Fruit fly (Drosophila melanogaster) whole organism, prepupa: ENCODE results near the gene CG7806.
A peak's percentile ranks its signal among the peaks of the same experiment; 100 is the strongest.

ENCODE experiments used
- Blimp-1 ChIP-seq: fragments of 200-800 bp; sonication (Bioruptor generic); optimal IDR thresholded peaks from 3 replicates; lab custom pipeline; 2017; ENCODE audit warnings: missing biosample characterization, missing genetic modification characterization, mild to moderate bottlenecking, moderate library complexity, missing genetic modification reagents
- CG10669 ChIP-seq: fragments of 200-800 bp; sonication (Bioruptor generic); optimal IDR thresholded peaks from 3 replicates; lab custom pipeline; 2018; ENCODE audit warnings: missing biosample characterization, mild to moderate bottlenecking, missing genetic modification characterization, moderate library complexity
- CG11294 ChIP-seq: fragments of 200-800 bp; sonication (Bioruptor generic); IDR thresholded peaks from 2 replicates; pipeline ENCODE4 v1.3.6; 2022; ENCODE audit warnings: missing biosample characterization, missing genetic modification characterization
- CG11762 ChIP-seq: fragments of 200-800 bp; sonication (Bioruptor generic); optimal IDR thresholded peaks from 3 replicates; lab custom pipeline; 2016; ENCODE audit warnings: missing biosample characterization, missing genetic modification characterization; ENCODE audit not compliant: insufficient read depth
- CG11902 ChIP-seq: fragments of 200-800 bp; sonication (Bioruptor generic); optimal IDR thresholded peaks from 3 replicates; lab custom pipeline; 2016; ENCODE audit warnings: missing biosample characterization, missing genetic modification characterization
- CG15336 ChIP-seq: fragments of 200-800 bp; sonication (Bioruptor generic); IDR thresholded peaks from 2 replicates; pipeline ENCODE4 v1.3.6; 2022; ENCODE audit warnings: missing biosample characterization, missing genetic modification characterization
- CG1621 ChIP-seq: fragments of 200-800 bp; sonication (Bioruptor generic); optimal IDR thresholded peaks from 3 replicates; lab custom pipeline; 2018; ENCODE audit warnings: missing biosample characterization, mild to moderate bottlenecking, missing genetic modification characterization
- CG3032 ChIP-seq: fragments of 200-800 bp; optimal IDR thresholded peaks from 2 replicates; lab custom pipeline; 2019; ENCODE audit warnings: missing biosample characterization, mild to moderate bottlenecking, missing genetic modification characterization, moderate library complexity
- CG31627 ChIP-seq: fragments of 200-800 bp; sonication (Bioruptor generic); optimal IDR thresholded peaks from 3 replicates; lab custom pipeline; 2016; ENCODE audit warnings: missing biosample characterization, missing genetic modification characterization
- CG32006 ChIP-seq: fragments of 200-800 bp; sonication (Bioruptor generic); optimal IDR thresholded peaks from 3 replicates; lab custom pipeline; 2017; ENCODE audit warnings: missing biosample characterization, mild to moderate bottlenecking, missing genetic modification characterization
- CG34406 ChIP-seq: fragments of 200-800 bp; sonication (Bioruptor generic); optimal IDR thresholded peaks from 3 replicates; lab custom pipeline; 2016; ENCODE audit warnings: missing biosample characterization, missing genetic modification characterization
- CG3919 ChIP-seq: fragments of 200-800 bp; sonication (Bioruptor generic); optimal IDR thresholded peaks from 3 replicates; lab custom pipeline; 2016; ENCODE audit warnings: missing biosample characterization, missing genetic modification characterization
- CG4318 ChIP-seq: fragments of 200-800 bp; sonication (Bioruptor generic); optimal IDR thresholded peaks from 3 replicates; lab custom pipeline; 2017; ENCODE audit warnings: missing biosample characterization, mild to moderate bottlenecking, missing genetic modification characterization
- CG6163 ChIP-seq: fragments of 200-800 bp; sonication (Bioruptor generic); IDR thresholded peaks from 3 replicates; pipeline ENCODE4 v1.3.6; 2022; ENCODE audit warnings: missing biosample characterization, missing genetic modification characterization
- CG6276 ChIP-seq: fragments of 200-800 bp; sonication (Bioruptor generic); optimal IDR thresholded peaks from 2 replicates; lab custom pipeline; 2017; ENCODE audit warnings: missing biosample characterization, mild to moderate bottlenecking, missing genetic modification characterization
- CG6808 ChIP-seq: fragments of 200-800 bp; sonication (Bioruptor generic); optimal IDR thresholded peaks from 3 replicates; lab custom pipeline; 2017; ENCODE audit warnings: missing biosample characterization, missing genetic modification characterization, mild to moderate bottlenecking, moderate library complexity, missing genetic modification reagents
- CG6854 ChIP-seq: fragments of 200-800 bp; sonication (Bioruptor generic); optimal IDR thresholded peaks from 2 replicates; lab custom pipeline; 2017; ENCODE audit warnings: missing biosample characterization, mild to moderate bottlenecking, missing genetic modification characterization
- CG7368 ChIP-seq: fragments of 200-800 bp; sonication (Bioruptor generic); optimal IDR thresholded peaks from 3 replicates; lab custom pipeline; 2016; ENCODE audit warnings: missing biosample characterization, missing genetic modification characterization
- CG8119 ChIP-seq: fragments of 200-800 bp; sonication (Bioruptor generic); IDR thresholded peaks from 3 replicates; pipeline ENCODE4 v1.3.6; 2022; ENCODE audit warnings: missing biosample characterization, missing genetic modification characterization
- CG8319 ChIP-seq: fragments of 200-800 bp; sonication (Bioruptor generic); optimal IDR thresholded peaks from 3 replicates; lab custom pipeline; 2016; ENCODE audit warnings: missing biosample characterization, missing genetic modification characterization
- CG8632 ChIP-seq: fragments of 200-800 bp; sonication (Bioruptor generic); optimal IDR thresholded peaks from 3 replicates; lab custom pipeline; 2016; ENCODE audit warnings: missing biosample characterization, missing genetic modification characterization
- Eip78C ChIP-seq: fragments of 200-800 bp; sonication (Bioruptor generic); peaks from one replicate; lab custom pipeline; 2016; ENCODE audit warnings: missing biosample characterization, missing genetic modification characterization
- Eip93F ChIP-seq: fragments of 200-800 bp; sonication (Bioruptor generic); optimal IDR thresholded peaks from 2 replicates; lab custom pipeline; 2016; ENCODE audit warnings: missing biosample characterization, mild to moderate bottlenecking, missing genetic modification characterization
- Ets21C ChIP-seq: fragments of 200-800 bp; sonication (Bioruptor generic); optimal IDR thresholded peaks from 3 replicates; lab custom pipeline; 2016; ENCODE audit warnings: missing biosample characterization, missing genetic modification characterization
- Ets96B ChIP-seq: fragments of 200-800 bp; optimal IDR thresholded peaks from 2 replicates; lab custom pipeline; 2019; ENCODE audit warnings: missing biosample characterization, mild to moderate bottlenecking, missing genetic modification characterization, moderate library complexity
- Gug ChIP-seq: fragments of 200-800 bp; sonication (Bioruptor generic); IDR thresholded peaks from 2 replicates; pipeline ENCODE4 v1.3.6; 2022; ENCODE audit warnings: missing biosample characterization, missing genetic modification characterization
- Hr39 ChIP-seq: fragments of 200-800 bp; sonication (Bioruptor generic); optimal IDR thresholded peaks from 2 replicates; lab custom pipeline; 2016; ENCODE audit warnings: missing biosample characterization, missing genetic modification characterization
- Hr4 ChIP-seq: fragments of 200-800 bp; sonication (Bioruptor generic); optimal IDR thresholded peaks from 3 replicates; lab custom pipeline; 2016; ENCODE audit warnings: missing biosample characterization, missing genetic modification characterization
- Lpt ChIP-seq: fragments of 200-800 bp; sonication (Bioruptor generic); optimal IDR thresholded peaks from 3 replicates; lab custom pipeline; 2016; ENCODE audit warnings: missing biosample characterization, missing genetic modification characterization
- Met ChIP-seq: fragments of 200-800 bp; sonication (Bioruptor generic); optimal IDR thresholded peaks from 3 replicates; lab custom pipeline; 2016; ENCODE audit warnings: missing biosample characterization, missing genetic modification characterization
- OdsH ChIP-seq: fragments of 200-800 bp; sonication (Bioruptor generic); optimal IDR thresholded peaks from 3 replicates; lab custom pipeline; 2016; ENCODE audit warnings: missing biosample characterization, missing genetic modification characterization
- Smox ChIP-seq: fragments of 200-800 bp; sonication (Bioruptor generic); optimal IDR thresholded peaks from 3 replicates; lab custom pipeline; 2016; ENCODE audit warnings: missing biosample characterization, missing genetic modification characterization
- Sox102F ChIP-seq: fragments of 200-800 bp; sonication (Bioruptor generic); optimal IDR thresholded peaks from 2 replicates; lab custom pipeline; 2016; ENCODE audit warnings: missing biosample characterization, mild to moderate bottlenecking, missing genetic modification characterization
- Sox14 ChIP-seq: fragments of 200-800 bp; sonication (Bioruptor generic); optimal IDR thresholded peaks from 3 replicates; lab custom pipeline; 2016; ENCODE audit warnings: missing biosample characterization, missing genetic modification characterization
- Sox15 ChIP-seq: fragments of 200-800 bp; sonication (Bioruptor generic); optimal IDR thresholded peaks from 3 replicates; lab custom pipeline; 2016; ENCODE audit warnings: missing biosample characterization, missing genetic modification characterization
- achi ChIP-seq: fragments of 200-800 bp; sonication (Bioruptor generic); optimal IDR thresholded peaks from 3 replicates; lab custom pipeline; 2016; ENCODE audit warnings: missing biosample characterization, missing genetic modification characterization
- acj6 ChIP-seq: fragments of 200-800 bp; sonication (Bioruptor generic); optimal IDR thresholded peaks from 3 replicates; lab custom pipeline; 2016; ENCODE audit warnings: missing biosample characterization, missing genetic modification characterization
- cyc ChIP-seq: fragments of 200-800 bp; sonication (Bioruptor generic); optimal IDR thresholded peaks from 3 replicates; lab custom pipeline; 2016; ENCODE audit warnings: missing biosample characterization, missing genetic modification characterization
- dac ChIP-seq: fragments of 200-800 bp; sonication (Bioruptor generic); optimal IDR thresholded peaks from 2 replicates; lab custom pipeline; 2017; ENCODE audit warnings: missing biosample characterization, mild to moderate bottlenecking, missing genetic modification characterization
- fd85E ChIP-seq: fragments of 200-800 bp; sonication (Bioruptor generic); optimal IDR thresholded peaks from 3 replicates; lab custom pipeline; 2016; ENCODE audit warnings: missing biosample characterization, missing genetic modification characterization
- lz ChIP-seq: fragments of 200-800 bp; sonication (Bioruptor generic); optimal IDR thresholded peaks from 3 replicates; lab custom pipeline; 2016; ENCODE audit warnings: missing biosample characterization, missing genetic modification characterization
- net ChIP-seq: fragments of 200-800 bp; sonication (Bioruptor generic); optimal IDR thresholded peaks from 3 replicates; lab custom pipeline; 2016; ENCODE audit warnings: missing biosample characterization, missing genetic modification characterization
- pdm3 ChIP-seq: fragments of 200-800 bp; sonication (Bioruptor generic); optimal IDR thresholded peaks from 3 replicates; lab custom pipeline; 2016; ENCODE audit warnings: missing biosample characterization, missing genetic modification characterization
- spab ChIP-seq: fragments of 200-800 bp; sonication (Bioruptor generic); optimal IDR thresholded peaks from 2 replicates; lab custom pipeline; 2017; ENCODE audit warnings: missing biosample characterization, mild to moderate bottlenecking, missing genetic modification characterization, missing genetic modification reagents
- topi ChIP-seq: fragments of 200-800 bp; sonication (Bioruptor generic); optimal IDR thresholded peaks from 3 replicates; lab custom pipeline; 2016; ENCODE audit warnings: missing biosample characterization, missing genetic modification characterization
- vri ChIP-seq: fragments of 200-800 bp; sonication (Bioruptor generic); optimal IDR thresholded peaks from 3 replicates; lab custom pipeline; 2016; ENCODE audit warnings: missing biosample characterization, mild to moderate bottlenecking, missing genetic modification characterization

The CG7806 gene

DNA sequence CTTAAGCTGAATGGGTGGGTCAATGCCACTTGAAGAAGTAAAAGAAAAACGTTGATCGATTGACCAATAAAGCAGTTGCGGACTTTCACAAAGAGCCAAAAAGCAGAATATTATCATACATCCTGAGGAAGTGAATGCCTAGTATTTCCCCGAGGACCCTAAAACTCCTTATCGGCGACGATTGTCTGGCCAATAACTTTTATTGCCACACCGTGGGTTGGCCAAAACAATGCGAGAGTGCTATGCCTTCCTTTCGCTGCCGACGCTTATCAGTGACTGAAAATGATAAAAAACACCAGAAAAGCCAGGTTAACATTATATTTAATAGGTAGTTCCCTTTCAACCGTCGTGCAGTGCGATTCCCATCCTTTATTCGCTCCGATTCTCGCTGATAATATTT, 40.7 kb downstream of the CG7806 start, which contains the start of gene Mur29B:
Gene Mur29B, plus strand, starts transcription at position 324 of the 400 bp plus-strand sequence.
- TF ChIP-seq vri (GFP tag; lab: Kevin White, UChicago) = peak; percentile 50
- TF ChIP-seq Blimp-1 (GFP tag; lab: Kevin White, UChicago) = no peak
- TF ChIP-seq fd85E (GFP tag; lab: Kevin White, UChicago) = no peak
- no peak for TF ChIP-seq CG10669 (GFP tag; lab: Kevin White, UChicago)

DNA sequence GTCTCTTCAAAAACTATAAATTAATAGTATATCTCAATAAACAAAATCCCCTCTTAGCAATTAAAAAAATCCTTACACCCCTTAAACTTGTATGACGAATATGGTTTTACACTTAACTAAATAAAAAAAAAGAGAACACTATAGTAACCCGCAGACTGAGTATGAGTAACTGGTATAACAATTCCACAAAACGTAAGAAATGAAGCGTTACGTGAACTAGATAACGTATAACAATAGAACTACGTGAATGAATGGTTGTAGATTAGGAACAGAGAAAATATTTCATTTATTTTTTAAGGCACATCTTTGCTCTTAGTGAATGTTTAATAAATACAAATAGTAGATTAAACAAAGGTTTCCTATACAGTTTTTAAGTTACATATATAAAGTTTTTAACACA, 44.2 kb downstream of the CG7806 start:
- no peak for TF ChIP-seq pdm3 (GFP tag; lab: Kevin White, UChicago)
- TF ChIP-seq CG6808 (GFP tag; lab: Kevin White, UChicago) = no peak
- no peak for TF ChIP-seq cyc (GFP tag; lab: Kevin White, UChicago)
- TF ChIP-seq CG15336 (GFP tag; lab: Robert Waterston, UW) = no peak
- no peak for TF ChIP-seq Eip78C (GFP tag; lab: Kevin White, UChicago)
- TF ChIP-seq topi (GFP tag; lab: Kevin White, UChicago) = no peak

DNA sequence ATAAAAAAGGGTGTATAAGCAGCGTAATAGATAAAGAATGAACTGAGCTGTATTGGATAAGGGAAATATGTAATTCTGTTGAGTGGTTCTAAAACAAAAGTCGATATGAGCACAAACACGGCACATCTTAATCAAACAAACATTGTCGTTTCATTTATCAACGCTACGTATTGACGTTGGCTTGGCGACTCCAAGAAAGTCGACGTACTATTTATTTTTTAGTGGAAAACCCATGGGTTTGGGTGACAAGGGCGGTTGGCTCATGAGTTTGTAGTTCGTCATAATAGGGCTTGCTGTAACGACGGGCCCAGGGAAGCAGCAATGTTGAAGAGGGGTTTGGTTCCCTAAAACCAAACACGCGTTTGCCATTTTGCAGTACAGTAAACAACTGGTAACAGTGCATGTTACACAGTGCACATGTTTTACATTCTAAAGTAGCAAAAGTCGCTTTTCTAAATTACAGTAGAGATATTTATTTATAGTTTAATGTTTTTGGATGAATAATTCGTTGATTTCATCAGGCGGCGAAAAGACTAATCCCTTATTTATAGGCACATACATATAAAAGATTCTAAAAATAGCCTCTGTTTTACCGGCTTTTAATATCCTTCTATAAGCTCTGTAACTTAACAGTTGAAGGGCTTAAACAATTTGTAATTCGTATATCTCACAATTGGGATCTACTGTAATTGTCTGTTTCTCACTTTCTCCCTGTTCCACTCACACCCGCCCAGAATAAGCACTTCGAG, 50.2 kb downstream of the CG7806 start:
- TF ChIP-seq CG11294 (GFP tag; lab: Robert Waterston, UW) (peak; percentile 27; the same call in 1 of the 2 replicates), CG3919 (no peak), CG6808 (GFP tag; lab: Kevin White, UChicago) (peak; percentile 54), CG31627 (peak; percentile 69), CG6854 (GFP tag; lab: Kevin White, UChicago) (peak; percentile 5), CG1621 (tag; lab: Kevin White, UChicago) (no peak), Hr39 (GFP tag; lab: Kevin White, UChicago) (peak; percentile 68), CG8319 (GFP tag; lab: Kevin White, UChicago) (peak; percentile 27), CG6163 (peak; percentile 39; the same call in 1 of the 3 replicates), Gug (GFP tag; lab: Robert Waterston, UW) (0 out of 2 replicates have a peak, but pooled peaks have one; percentile 25), CG3032 (tag; lab: Kevin White, UChicago) (peak; percentile 56), CG8119 (GFP tag; lab: Robert Waterston, UW) (no peak; the same call in 1 of the 3 replicates), lz (GFP tag; lab: Kevin White, UChicago) (peak; percentile 46), CG6276 (GFP tag; lab: Kevin White, UChicago) (peak; percentile 52), achi (GFP tag; lab: Kevin White, UChicago) (peak; percentile 60), cyc (GFP tag; lab: Kevin White, UChicago) (peak; percentile 49), net (GFP tag; lab: Kevin White, UChicago) (peak; percentile 47), Ets96B (tag; lab: Kevin White, UChicago) (peak; percentile 17), Ets21C (peak; percentile 40), CG10669 (GFP tag; lab: Kevin White, UChicago) (peak; percentile 32), CG11762 (no peak), pdm3 (GFP tag; lab: Kevin White, UChicago) (no peak), CG7368 (no peak), Lpt (GFP tag; lab: Kevin White, UChicago) (no peak), CG32006 (GFP tag; lab: Kevin White, UChicago) (peak; percentile 73), CG8632 (GFP tag; lab: Kevin White, UChicago) (peak; percentile 47), acj6 (GFP tag; lab: Kevin White, UChicago) (peak; percentile 67), Eip93F (GFP tag; lab: Kevin White, UChicago) (no peak), CG34406 (GFP tag; lab: Kevin White, UChicago) (peak; percentile 46), Sox14 (peak; percentile 50), Sox15 (GFP tag; lab: Kevin White, UChicago) (peak; percentile 40), Smox (peak; percentile 61), Blimp-1 (GFP tag; lab: Kevin White, UChicago) (peak; percentile 41), dac (GFP tag; lab: Kevin White, UChicago) (no peak), Hr4 (GFP tag; lab: Kevin White, UChicago) (peak; percentile 80), spab (peak; percentile 46), CG4318 (GFP tag; lab: Kevin White, UChicago) (peak; percentile 5), Sox102F (GFP tag; lab: Kevin White, UChicago) (peak; percentile 66), Met (GFP tag; lab: Kevin White, UChicago) (peak; percentile 77), OdsH (GFP tag; lab: Kevin White, UChicago) (peak; percentile 69), Eip78C (GFP tag; lab: Kevin White, UChicago) (peak; percentile 91), CG11902 (GFP tag; lab: Kevin White, UChicago) (peak; percentile 20)
